Worm (Caenorhabditis elegans): ENCODE results near the gene metl-18.

The metl-18 gene

DNA sequence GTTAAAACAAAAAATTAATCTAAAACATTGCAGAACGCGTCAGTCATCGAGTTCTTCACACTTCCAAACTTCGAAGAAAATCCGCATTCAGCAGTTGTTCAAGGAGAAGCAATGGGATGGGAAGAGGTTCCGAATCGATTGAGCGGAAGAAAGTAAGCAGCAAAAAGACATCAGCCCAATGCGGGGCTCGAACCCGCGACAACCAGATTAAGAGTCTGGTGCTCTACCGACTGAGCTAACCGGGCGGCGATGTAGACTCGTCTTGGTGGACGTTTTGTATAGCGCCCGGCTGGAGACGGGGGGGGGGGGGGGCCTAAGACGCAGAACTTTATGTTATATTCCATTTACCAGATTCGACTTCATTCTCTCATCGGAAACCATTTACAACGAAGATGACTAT lies 1.2 kb downstream of the metl-18 start (continued):
- TF ChIP-seq lin-40 (tag; optimal IDR thresholded peaks at IDR 0.05) (no peak), zfh-2 (GFP tag; conservative IDR thresholded peaks at IDR 0.05) (peak; percentile 75), rpc-1 (optimal IDR thresholded peaks at IDR 0.05) (peak; percentile 55), rpc-1 (tag; optimal IDR thresholded peaks at IDR 0.05) (peak; percentile 71), cebp-2 (GFP tag; IDR thresholded peaks at IDR 0.05) (no peak), tbx-9 (tag; optimal IDR thresholded peaks at IDR 0.05; ENCODE audit: borderline replicate concordance) (no peak), lin-26 (GFP tag; IDR thresholded peaks at IDR 0.05) (peak; percentile 88), ztf-22 (GFP tag; optimal IDR thresholded peaks at IDR 0.05) (no peak), C06A6.2 (GFP tag; conservative IDR thresholded peaks at IDR 0.05) (no peak), ekl-4 (GFP tag; IDR thresholded peaks at IDR 0.05) (peak; percentile 65; the same call in 1 of the 2 replicates), F33H1.4 (GFP tag; IDR thresholded peaks at IDR 0.05) (peak; percentile 30; the same call in 1 of the 2 replicates), lin-54 (GFP tag; optimal IDR thresholded peaks at IDR 0.05) (peak; percentile 32), aptf-3 (GFP tag; IDR thresholded peaks at IDR 0.05) (peak; percentile 85; the same call in 1 of the 2 replicates), snpc-4 (GFP tag; optimal IDR thresholded peaks at IDR 0.05) (no peak), snpc-4 (tag; optimal IDR thresholded peaks at IDR 0.05) (peak in 1 of 4 experiments; percentile 5), Y53G8AR.9 (GFP tag; conservative IDR thresholded peaks at IDR 0.05) (no peak), Y56A3A.18 (GFP tag; IDR thresholded peaks at IDR 0.05) (0 out of 2 replicates have a peak, but pooled peaks have one; percentile 42), let-607 (tag; optimal IDR thresholded peaks at IDR 0.05) (no peak), madf-3 (GFP tag; IDR thresholded peaks at IDR 0.05) (no peak), snpc-3.4 (tag; optimal IDR thresholded peaks at IDR 0.05) (no peak), F37B4.10 (GFP tag; IDR thresholded peaks at IDR 0.05) (no peak), lag-1 (GFP tag; IDR thresholded peaks at IDR 0.05) (no peak), nfya-2 (GFP tag; IDR thresholded peaks at IDR 0.05) (no peak), B0336.3 (GFP tag; IDR thresholded peaks at IDR 0.05) (0 out of 2 replicates have a peak, but pooled peaks have one; percentile 13), ceh-100 (GFP tag; IDR thresholded peaks at IDR 0.05) (no peak; the same call in 1 of the 2 replicates), hmg-1.2 (GFP tag; IDR thresholded peaks at IDR 0.05) (peak; percentile 34; the same call in 1 of the 2 replicates), ztf-18 (tag; optimal IDR thresholded peaks at IDR 0.05) (peak; percentile 36), egrh-3 (GFP tag; IDR thresholded peaks at IDR 0.05) (peak; percentile 64; the same call in 1 of the 2 replicates), him-1 (tag; optimal IDR thresholded peaks at IDR 0.05) (peak; percentile 22), nfyb-1 (GFP tag; IDR thresholded peaks at IDR 0.05) (peak; percentile 62; the same call in 1 of the 2 replicates), dox-1 (GFP tag; IDR thresholded peaks at IDR 0.05) (peak; percentile 74; the same call in 1 of the 2 replicates), zim-3 (tag; optimal IDR thresholded peaks at IDR 0.05) (no peak), B0261.1 (tag; optimal IDR thresholded peaks at IDR 0.05) (peak; percentile 71), lin-35 (GFP tag; optimal IDR thresholded peaks at IDR 0.05) (no peak), ztf-6 (GFP tag; IDR thresholded peaks at IDR 0.05) (peak; percentile 62; the same call in 1 of the 2 replicates), tbp1 (GFP tag; optimal IDR thresholded peaks at IDR 0.05) (peak; percentile 90), cebp-1 (GFP tag; IDR thresholded peaks at IDR 0.05) (no peak), cebp-1 (tag; optimal IDR thresholded peaks at IDR 0.05) (peak; percentile 10), hmg-20 (GFP tag; IDR thresholded peaks at IDR 0.05) (peak; percentile 41; the same call in 1 of the 2 replicates)

ce11 chrIII:3428574-3428973 lies 3.0 kb downstream of the metl-18 start:
- TF ChIP-seq lsl-1 (GFP tag; optimal IDR thresholded peaks at IDR 0.05) (peak; percentile 16), C06A6.2 (GFP tag; conservative IDR thresholded peaks at IDR 0.05) (no peak)
